Fruit fly (Drosophila melanogaster) whole organism, adult: ENCODE results near the gene CG43954.

Source experiments
- CG11617 ChIP-seq: fragments of 200-800 bp; sonication (Bioruptor generic); optimal IDR thresholded peaks from 2 replicates; lab custom pipeline; 2017; ENCODE audit warnings: mild to moderate bottlenecking, missing biosample characterization, missing genetic modification reagents, missing genetic modification characterization
- CG7045 ChIP-seq: fragments of 200-800 bp; sonication (Bioruptor generic); optimal IDR thresholded peaks from 2 replicates; lab custom pipeline; 2017; ENCODE audit warnings: missing biosample characterization, mild to moderate bottlenecking, missing genetic modification characterization
- bab1 ChIP-seq: fragments of 200-800 bp; sonication (Bioruptor generic); optimal IDR thresholded peaks from 3 replicates; lab custom pipeline; 2019; ENCODE audit warnings: missing biosample characterization, mild to moderate bottlenecking, missing genetic modification characterization, moderate library complexity
- tj ChIP-seq: fragments of 200-800 bp; sonication (Bioruptor generic); optimal IDR thresholded peaks from 3 replicates; lab custom pipeline; 2017; ENCODE audit warnings: missing biosample characterization, mild to moderate bottlenecking, missing genetic modification characterization, moderate library complexity

- TF ChIP-seq CG11617 (GFP tag; lab: Kevin White, UChicago) (no peak), CG7045 (GFP tag; lab: Kevin White, UChicago) (no peak), tj (no peak), bab1 (GFP tag; lab: Kevin White, UChicago) (no peak)
Measured at dm6 chr3L:16705630-16706029, 5.8 kb downstream of the CG43954 start.
